Fruit fly (Drosophila melanogaster) Kc167 (cell line): ENCODE data around the gene MSAmiP.

Experiments used
- Myc ChIP-seq: fragments of >200 bp; optimal IDR thresholded peaks from 2 replicates; lab custom pipeline; 2017; ENCODE audit warnings: missing external identifiers
- Sin3A ChIP-seq: fragments of >200 bp; optimal IDR thresholded peaks from 2 replicates; lab custom pipeline; 2018; ENCODE audit warnings: missing external identifiers
- h ChIP-seq: fragments of >200 bp; optimal IDR thresholded peaks from 3 replicates; lab custom pipeline; 2018; ENCODE audit warnings: missing external identifiers
- insv ChIP-seq: fragments of >200 bp; optimal IDR thresholded peaks from 3 replicates; lab custom pipeline; 2018; ENCODE audit warnings: missing external identifiers
- psq ChIP-seq: fragments of >200 bp; optimal IDR thresholded peaks from 2 replicates; lab custom pipeline; 2017; ENCODE audit warnings: missing external identifiers
- ttk ChIP-seq: sonication (Bioruptor generic); optimal IDR thresholded peaks from 2 replicates; lab custom pipeline; 2017; ENCODE audit warnings: missing external identifiers

MSAmiP gene

dm6 chr3R:16787378-16787777, 108.7 kb downstream of the MSAmiP start:
- no peak for TF ChIP-seq insv (lab: Kevin White, UChicago)
- no peak for TF ChIP-seq ttk (lab: Kevin White, UChicago)
- no peak for TF ChIP-seq Sin3A (lab: Kevin White, UChicago)
- TF ChIP-seq Myc = no peak
- no peak for TF ChIP-seq h (lab: Kevin White, UChicago)
- TF ChIP-seq psq (lab: Kevin White, UChicago) = no peak

dm6 chr3R:16785056-16785455, 111.0 kb downstream of the MSAmiP start:
- no peak for TF ChIP-seq ttk (lab: Kevin White, UChicago)
- no peak for TF ChIP-seq Sin3A (lab: Kevin White, UChicago)
- no peak for TF ChIP-seq insv (lab: Kevin White, UChicago)
- no peak for TF ChIP-seq psq (lab: Kevin White, UChicago)
- no peak for TF ChIP-seq h (lab: Kevin White, UChicago)
- no peak for TF ChIP-seq Myc

- TF ChIP-seq h (lab: Kevin White, UChicago) = no peak
- no peak for TF ChIP-seq Myc
- TF ChIP-seq Sin3A (lab: Kevin White, UChicago) = no peak
- no peak for TF ChIP-seq insv (lab: Kevin White, UChicago)
- TF ChIP-seq psq (lab: Kevin White, UChicago) = no peak
- TF ChIP-seq ttk (lab: Kevin White, UChicago) = no peak
Measured at dm6 chr3R:16783976-16784375, 112.1 kb downstream of the MSAmiP start.

dm6 chr3R:16783148-16783708, 112.9 kb downstream of the MSAmiP start:
- no peak for TF ChIP-seq insv (lab: Kevin White, UChicago)
- no peak for TF ChIP-seq Myc
- TF ChIP-seq Sin3A (lab: Kevin White, UChicago) = no peak
- TF ChIP-seq h (lab: Kevin White, UChicago) = no peak
- TF ChIP-seq ttk (lab: Kevin White, UChicago) = no peak
- no peak for TF ChIP-seq psq (lab: Kevin White, UChicago)

- TF ChIP-seq h (lab: Kevin White, UChicago) (no peak), insv (lab: Kevin White, UChicago) (no peak), Sin3A (lab: Kevin White, UChicago) (no peak), ttk (lab: Kevin White, UChicago) (no peak), Myc (no peak), psq (lab: Kevin White, UChicago) (no peak)
Measured at dm6 chr3R:16782401-16782800, 113.7 kb downstream of the MSAmiP start.
